Worm (Caenorhabditis elegans) whole organism, midembryonic: ENCODE results near the gene nspc-19.

Experiments
- T22C8.4 ChIP-seq: fragments of 200-800 bp; sonication (Bioruptor generic); IDR thresholded peaks from 2 replicates; pipeline ENCODE4 v1.3.6; 2022; ENCODE audit warnings: missing genetic modification characterization, missing compliant biosample characterization
- flt-1 ChIP-seq: fragments of 200-800 bp; sonication (Bioruptor generic); IDR thresholded peaks from 2 replicates; pipeline ENCODE4 v1.3.6; 2022; ENCODE audit warnings: missing genetic modification characterization, missing compliant biosample characterization
- med-1 ChIP-seq: sonication (generic microtip); optimal IDR thresholded peaks from 2 replicates; lab custom pipeline; 2017; ENCODE audit warnings: missing genetic modification characterization, mild to moderate bottlenecking, missing compliant biosample characterization, antibody characterized with exemption, missing genetic modification reagents; ENCODE audit not compliant: insufficient read depth
- ztf-23 ChIP-seq: fragments of 200-800 bp; sonication (Bioruptor generic); IDR thresholded peaks from 2 replicates; pipeline ENCODE4 v1.3.6; 2022; ENCODE audit warnings: missing genetic modification reagents, missing genetic modification characterization, missing compliant biosample characterization
- ztf-29 ChIP-seq: fragments of 200-800 bp; sonication (Bioruptor generic); IDR thresholded peaks from 2 replicates; pipeline ENCODE4 v1.3.6; 2022; ENCODE audit warnings: missing genetic modification reagents, missing genetic modification characterization, missing compliant biosample characterization

- TF ChIP-seq flt-1 (GFP tag; lab: Robert Waterston, UW) (no peak), ztf-23 (GFP tag; lab: Robert Waterston, UW) (no peak), med-1 (GFP tag; lab: Kevin White, UChicago) (no peak), ztf-29 (no peak), T22C8.4 (GFP tag; lab: Robert Waterston, UW) (no peak)
Observed at ce11 chrX:14530107-14530506, 1.6 kb downstream of the nspc-19 start, which contains the start of gene nspc-20.
